Fruit fly (Drosophila melanogaster) whole organism, embryonic: ENCODE measurements around the gene Lrrk.
A peak's percentile ranks its signal among the peaks of the same experiment; 100 is the strongest.

ENCODE experiments used
- Antp ChIP-seq: fragments of 200-800 bp; sonication (Bioruptor generic); optimal IDR thresholded peaks from 3 replicates; lab custom pipeline; 2016; ENCODE audit warnings: missing biosample characterization, missing genetic modification characterization
- CG11247 ChIP-seq: fragments of 200-800 bp; sonication (Bioruptor generic); IDR thresholded peaks from 2 replicates; pipeline ENCODE4 v1.3.6; 2022; ENCODE audit warnings: missing biosample characterization, missing genetic modification characterization
- CG11398 ChIP-seq: fragments of 200-800 bp; sonication (Bioruptor generic); optimal IDR thresholded peaks from 2 replicates; lab custom pipeline; 2016; ENCODE audit warnings: missing biosample characterization, missing genetic modification characterization
- CG11504 ChIP-seq: fragments of 200-800 bp; sonication (Bioruptor generic); optimal IDR thresholded peaks from 3 replicates; lab custom pipeline; 2019; ENCODE audit warnings: missing biosample characterization, mild to moderate bottlenecking, missing genetic modification characterization, moderate library complexity
- CG12744 ChIP-seq: fragments of 200-800 bp; sonication (Bioruptor generic); optimal IDR thresholded peaks from 2 replicates; lab custom pipeline; 2016; ENCODE audit warnings: missing biosample characterization, missing genetic modification characterization
- CG13287 ChIP-seq: fragments of 200-800 bp; sonication (Bioruptor generic); IDR thresholded peaks from 2 replicates; pipeline ENCODE4 v1.3.6; 2022; ENCODE audit warnings: missing biosample characterization, missing genetic modification characterization; ENCODE audit not compliant: partially characterized antibody
- CG15269 ChIP-seq: fragments of 200-800 bp; sonication (Bioruptor generic); optimal IDR thresholded peaks from 2 replicates; lab custom pipeline; 2018; ENCODE audit warnings: missing biosample characterization, mild to moderate bottlenecking, missing genetic modification characterization, moderate library complexity
- CG15514 ChIP-seq: fragments of 200-800 bp; sonication (Bioruptor generic); optimal IDR thresholded peaks from 3 replicates; lab custom pipeline; 2017; ENCODE audit warnings: missing biosample characterization, missing genetic modification characterization, mild to moderate bottlenecking, moderate library complexity, missing genetic modification reagents
- CG17359 ChIP-seq: fragments of 200-800 bp; sonication (Bioruptor generic); optimal IDR thresholded peaks from 3 replicates; lab custom pipeline; 2018; ENCODE audit warnings: missing biosample characterization, mild to moderate bottlenecking, missing genetic modification characterization, moderate library complexity
- CG17568 ChIP-seq: fragments of 200-800 bp; sonication (Bioruptor generic); optimal IDR thresholded peaks from 2 replicates; lab custom pipeline; 2018; ENCODE audit warnings: missing biosample characterization, mild to moderate bottlenecking, missing genetic modification characterization, moderate library complexity
- CG32767 ChIP-seq: fragments of 200-800 bp; sonication (Bioruptor generic); IDR thresholded peaks from 2 replicates; pipeline ENCODE4 v1.3.6; 2022; ENCODE audit warnings: missing biosample characterization, missing genetic modification characterization
- CG3281 ChIP-seq: fragments of 200-800 bp; sonication (Bioruptor generic); optimal IDR thresholded peaks from 3 replicates; lab custom pipeline; 2017; ENCODE audit warnings: missing biosample characterization, mild to moderate bottlenecking, missing genetic modification characterization
- CG3838 ChIP-seq: fragments of 200-800 bp; sonication (Bioruptor generic); optimal IDR thresholded peaks from 3 replicates; lab custom pipeline; 2016; ENCODE audit warnings: missing biosample characterization, missing genetic modification characterization
- CG5953 ChIP-seq: fragments of 200-800 bp; sonication (Bioruptor generic); IDR thresholded peaks from 2 replicates; pipeline ENCODE4 v1.3.6; 2022; ENCODE audit warnings: missing biosample characterization, missing genetic modification characterization
- CG8924 ChIP-seq: fragments of 200-800 bp; optimal IDR thresholded peaks from 3 replicates; lab custom pipeline; 2019; ENCODE audit warnings: missing biosample characterization, mild to moderate bottlenecking, missing genetic modification characterization, moderate library complexity
- Dp ChIP-seq: fragments of 200-800 bp; sonication (Bioruptor generic); optimal IDR thresholded peaks from 2 replicates; lab custom pipeline; 2018; ENCODE audit warnings: missing biosample characterization, mild to moderate bottlenecking, missing genetic modification characterization, moderate library complexity
- Drgx ChIP-seq: fragments of 200-800 bp; sonication (Bioruptor generic); IDR thresholded peaks from 2 replicates; pipeline ENCODE4 v1.3.6; 2022; ENCODE audit warnings: missing biosample characterization, missing genetic modification characterization
- E2f2 ChIP-seq: fragments of 200-800 bp; sonication (Bioruptor generic); IDR thresholded peaks from 2 replicates; pipeline ENCODE4 v1.3.6; 2022; ENCODE audit warnings: missing biosample characterization, missing genetic modification characterization
- Ets65A ChIP-seq: fragments of 200-800 bp; sonication (Bioruptor generic); peaks from one replicate; lab custom pipeline; 2016; ENCODE audit warnings: missing biosample characterization, missing genetic modification characterization
- Ets97D ChIP-seq: fragments of 200-800 bp; sonication (Bioruptor generic); optimal IDR thresholded peaks from 3 replicates; lab custom pipeline; 2016; ENCODE audit warnings: missing biosample characterization, missing genetic modification characterization
- MBD-R2 ChIP-seq: fragments of 200-800 bp; sonication (Bioruptor generic); IDR thresholded peaks from 2 replicates; pipeline ENCODE4 v1.3.6; 2022; ENCODE audit warnings: missing biosample characterization, missing genetic modification characterization
- Meics ChIP-seq: fragments of 200-800 bp; sonication (Bioruptor generic); optimal IDR thresholded peaks from 2 replicates; lab custom pipeline; 2017; ENCODE audit warnings: missing biosample characterization, mild to moderate bottlenecking, missing genetic modification characterization
- NFAT ChIP-seq: fragments of 200-800 bp; sonication (Bioruptor generic); IDR thresholded peaks from 2 replicates; pipeline ENCODE4 v1.3.6; 2022; ENCODE audit warnings: missing biosample characterization, missing genetic modification characterization
- Pdp1 ChIP-seq, 2 experiments: fragments of 200-800 bp; sonication (Bioruptor generic); optimal IDR thresholded peaks; 3 replicates each; lab custom pipeline; 2016; ENCODE audit warnings: missing biosample characterization in 2 of 2, missing genetic modification characterization in 2 of 2, mild to moderate bottlenecking in 1 of 2, moderate library complexity in 1 of 2
- ap ChIP-seq: fragments of 200-800 bp; sonication (Bioruptor generic); IDR thresholded peaks from 2 replicates; pipeline ENCODE4 v1.3.6; 2022; ENCODE audit warnings: missing biosample characterization, missing genetic modification characterization
- cad ChIP-seq: fragments of >200 bp; optimal IDR thresholded peaks from 2 replicates; lab custom pipeline; 2017; ENCODE audit warnings: missing biosample characterization, missing genetic modification characterization
- cato ChIP-seq: fragments of 200-800 bp; sonication (Bioruptor generic); optimal IDR thresholded peaks from 2 replicates; lab custom pipeline; 2016; ENCODE audit warnings: missing biosample characterization, missing genetic modification characterization, borderline replicate concordance
- croc ChIP-seq: fragments of 200-800 bp; sonication (Bioruptor generic); conservative IDR thresholded peaks from 3 replicates; pipeline ENCODE4 v1.3.6; 2022; ENCODE audit warnings: missing biosample characterization, missing genetic modification characterization
- gem ChIP-seq: fragments of 200-800 bp; sonication (Bioruptor generic); optimal IDR thresholded peaks from 2 replicates; lab custom pipeline; 2019; ENCODE audit warnings: missing biosample characterization, mild to moderate bottlenecking, missing genetic modification characterization, moderate library complexity
- mam ChIP-seq: fragments of 200-800 bp; sonication (Bioruptor generic); optimal IDR thresholded peaks from 3 replicates; lab custom pipeline; 2016; ENCODE audit warnings: missing biosample characterization, missing genetic modification characterization
- otp ChIP-seq: fragments of 200-800 bp; sonication (Bioruptor generic); IDR thresholded peaks from 3 replicates; pipeline ENCODE4, ENCODE4 v1.3.6; 2022; ENCODE audit warnings: missing biosample characterization, missing genetic modification characterization
- vvl ChIP-seq: fragments of 200-800 bp; sonication (Bioruptor generic); IDR thresholded peaks from 2 replicates; pipeline ENCODE4 v1.3.6; 2022; ENCODE audit warnings: missing biosample characterization, missing genetic modification characterization
- z ChIP-seq: fragments of 200-800 bp; sonication (Bioruptor generic); IDR thresholded peaks from 3 replicates; pipeline ENCODE4 v1.3.6; 2022; ENCODE audit warnings: missing biosample characterization, missing genetic modification characterization

Gene Lrrk

DNA sequence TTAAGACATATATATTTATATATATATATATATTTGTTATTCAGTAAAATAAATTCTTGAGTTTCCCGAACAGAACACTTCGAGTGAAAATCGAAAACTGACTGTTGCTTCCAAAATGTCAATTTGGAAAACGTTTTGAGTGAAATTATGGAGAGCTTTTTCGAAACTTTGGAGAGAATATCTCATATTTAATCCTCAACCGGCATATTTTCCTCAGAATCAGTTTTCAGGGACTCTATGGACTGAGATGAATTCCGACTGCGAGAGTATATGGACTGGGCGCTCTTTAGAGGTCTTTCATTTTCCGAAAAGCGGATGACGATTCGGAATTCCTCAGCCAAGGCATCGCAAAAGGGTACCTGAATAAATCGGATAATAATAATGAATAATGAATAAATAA lies 13.3 kb downstream of the Lrrk start, which contains the start of gene GluRIIE:
Gene GluRIIE (minus strand): TSS at position 101 of the 400 bp plus-strand sequence.
- TF ChIP-seq Antp (GFP tag; lab: Kevin White, UChicago) (no peak), z (peak; percentile 84)

DNA sequence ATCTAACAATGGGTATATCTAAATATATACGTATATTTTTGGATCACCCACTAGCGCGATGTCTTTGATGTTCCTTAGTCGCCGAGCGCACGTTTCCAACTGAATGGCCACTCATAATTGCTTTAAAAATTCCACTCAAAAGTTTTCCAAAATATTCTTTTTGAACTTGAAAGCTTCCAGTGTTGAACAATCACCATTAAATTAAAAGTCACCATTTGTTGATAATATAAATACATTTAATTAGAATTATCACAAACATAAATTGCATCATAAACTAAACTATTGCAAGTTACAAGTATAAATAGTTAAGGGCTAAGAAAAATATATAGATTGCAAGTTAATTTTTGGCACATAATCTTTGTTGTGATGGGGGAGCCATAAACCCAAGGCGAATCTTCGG lies 17.1 kb downstream of the Lrrk start, which contains the start of gene GluRIID:
Gene GluRIID (minus strand): TSS at position 101 of the 400 bp plus-strand sequence.
- no peak for TF ChIP-seq CG5953 (GFP tag; lab: Robert Waterston, UW)
- TF ChIP-seq z, result peak; percentile 87

DNA sequence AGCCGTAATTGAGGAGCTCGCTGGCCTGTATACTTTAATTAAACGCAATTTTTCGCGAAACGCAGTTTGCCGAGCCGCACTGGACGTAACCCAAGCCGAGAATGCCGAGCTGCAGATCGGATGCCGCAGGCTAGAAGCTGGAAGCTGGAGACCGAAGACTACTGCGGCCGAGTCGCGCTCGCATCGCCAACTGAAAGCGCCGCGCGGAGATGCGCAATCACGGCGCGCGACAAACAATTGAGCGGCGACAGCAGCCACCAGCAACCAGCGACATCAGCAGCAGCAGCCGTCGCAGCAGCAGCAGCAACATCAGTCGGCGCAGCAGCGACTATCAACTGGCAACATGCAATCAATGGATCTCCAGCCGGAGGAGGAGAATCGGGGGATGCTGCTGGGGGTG lies 21.4 kb downstream of the Lrrk start:
- peak; percentile 39 for TF ChIP-seq CG11504 (tag; lab: Kevin White, UChicago)
- no peak for TF ChIP-seq CG3838 (GFP tag; lab: Kevin White, UChicago)
- TF ChIP-seq CG12744 (GFP tag; lab: Kevin White, UChicago), result no peak
- TF ChIP-seq Ets65A (GFP tag; lab: Kevin White, UChicago), result peak; percentile 9
- no peak for TF ChIP-seq CG8924
- TF ChIP-seq Drgx, result peak; percentile 38

DNA sequence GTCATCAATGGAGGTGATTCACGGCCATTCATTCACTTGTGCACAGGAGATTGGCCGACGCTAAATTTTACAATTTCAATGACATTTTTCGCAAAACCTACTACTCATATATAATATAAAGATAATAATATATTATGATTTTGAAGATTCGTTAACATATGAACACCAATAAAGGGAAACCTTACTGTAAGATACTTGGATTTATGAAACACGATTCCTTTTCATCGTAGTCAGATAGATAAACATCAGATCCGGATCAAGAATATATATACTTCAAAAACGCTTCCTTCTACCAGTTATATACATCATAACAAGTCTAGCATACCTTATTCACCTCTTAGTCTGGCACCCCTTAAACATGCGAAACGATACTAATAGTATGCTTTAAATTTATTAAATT lies 24.5 kb downstream of the Lrrk start, which contains the start of gene Nep4:
Gene Nep4 (minus strand): TSS at position 101 of the 400 bp plus-strand sequence.
- TF ChIP-seq CG17568 (GFP tag; lab: Kevin White, UChicago) (no peak), CG11247 (GFP tag; lab: Robert Waterston, UW) (no peak), ap (GFP tag; lab: Robert Waterston, UW) (no peak), CG17359 (tag; lab: Kevin White, UChicago) (no peak), CG11398 (GFP tag; lab: Kevin White, UChicago) (no peak), gem (no peak)

DNA sequence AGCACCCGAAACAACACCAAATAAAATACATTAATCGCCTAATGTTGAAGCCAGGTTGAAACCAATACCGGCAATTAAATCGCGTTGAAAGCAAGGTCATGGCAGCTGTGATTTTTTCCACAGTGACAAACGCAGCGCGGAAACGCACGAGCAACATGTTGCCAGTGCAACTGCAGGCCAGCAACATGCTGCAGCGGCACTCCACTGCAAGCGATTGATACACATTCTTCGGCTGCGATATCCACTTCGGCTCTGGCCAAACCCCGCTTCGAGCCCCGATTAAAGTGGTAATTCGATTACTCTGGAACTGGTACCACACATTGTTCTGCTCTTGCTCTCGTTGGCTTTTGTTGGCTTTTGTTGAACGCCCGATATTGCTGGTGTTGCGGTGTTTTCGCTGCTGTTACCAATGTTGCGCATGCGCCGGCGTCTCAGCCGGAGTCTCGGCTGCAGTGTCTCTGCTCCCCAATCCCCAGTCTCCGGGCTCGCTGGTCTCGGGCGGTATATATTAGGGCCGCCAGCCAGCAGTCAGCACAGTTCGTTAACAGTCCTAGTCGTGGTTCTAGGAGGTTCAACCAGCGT lies 33.9 kb downstream of the Lrrk start, which contains the start of gene Cpr92F:
Gene Cpr92F (plus strand): TSS at position 532 of the 582 bp plus-strand sequence.
- TF ChIP-seq CG11504 (tag; lab: Kevin White, UChicago) (peak; percentile 97), CG13287 (GFP tag; lab: Robert Waterston, UW) (no peak)

DNA sequence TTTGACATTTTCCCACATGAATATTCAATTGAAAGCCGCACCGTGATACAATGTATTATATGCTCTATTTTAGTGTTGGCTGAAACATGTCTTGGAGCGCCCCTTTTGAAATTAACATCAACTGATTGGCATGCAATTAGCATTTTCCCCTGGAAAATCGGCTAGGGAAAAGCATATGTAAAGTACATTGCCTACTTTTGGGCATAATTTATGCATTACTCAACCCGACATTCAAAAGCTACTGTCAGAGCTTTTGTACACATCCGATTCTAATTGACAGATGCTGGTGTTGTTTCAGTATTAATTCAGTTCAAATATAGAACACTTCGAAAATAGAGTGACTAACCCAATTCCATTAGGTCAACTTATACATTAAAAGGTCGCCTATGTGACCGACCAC lies 40.5 kb downstream of the Lrrk start:
- no peak for TF ChIP-seq mam (GFP tag; lab: Kevin White, UChicago)
- 0 out of 2 replicates have a peak, but pooled peaks have one; percentile 22 for TF ChIP-seq E2f2 (GFP tag; lab: Robert Waterston, UW)
- no peak for TF ChIP-seq CG15514 (GFP tag; lab: Kevin White, UChicago)
- no peak for TF ChIP-seq NFAT (GFP tag; lab: Robert Waterston, UW)
- no peak for TF ChIP-seq CG32767 (GFP tag; lab: Robert Waterston, UW)
- no peak for TF ChIP-seq CG15269 (tag; lab: Kevin White, UChicago)
- TF ChIP-seq Pdp1 (GFP tag; optimal IDR thresholded peaks at IDR 0.05; lab: Kevin White, UChicago), result peak in 1 of 2 experiments; percentile 76
- TF ChIP-seq CG3281 (GFP tag; lab: Kevin White, UChicago), result no peak
- peak; percentile 3 for TF ChIP-seq Ets97D (GFP tag; lab: Kevin White, UChicago)
- TF ChIP-seq vvl, result 0 out of 2 replicates have a peak, but pooled peaks have one; percentile 35
- no peak for TF ChIP-seq croc (GFP tag; lab: Robert Waterston, UW)
- no peak for TF ChIP-seq MBD-R2 (GFP tag; lab: Robert Waterston, UW)
- no peak for TF ChIP-seq otp (GFP tag; lab: Robert Waterston, UW)
- no peak for TF ChIP-seq CG11398 (GFP tag; lab: Kevin White, UChicago)
- TF ChIP-seq Antp (GFP tag; lab: Kevin White, UChicago), result no peak
- TF ChIP-seq cato (GFP tag; lab: Kevin White, UChicago), result no peak
- no peak for TF ChIP-seq Meics (GFP tag; lab: Kevin White, UChicago)
- no peak for TF ChIP-seq Dp (GFP tag; lab: Kevin White, UChicago)
- TF ChIP-seq cad (GFP tag; lab: Kevin White, UChicago), result no peak
- TF ChIP-seq, all 482 proteins: peak for 4
